Fruit fly (Drosophila melanogaster): ENCODE results near the gene CG7443.

CG7443 gene

dm6 chr3R:8349449-8350115 lies 25.5 kb downstream of the CG7443 start, which contains the start of gene Atg13 (continued):
- TF ChIP-seq CG2875 (GFP tag; optimal IDR thresholded peaks at IDR 0.05) (no peak), seq (GFP tag; IDR thresholded peaks at IDR 0.05) (no peak), Hmr (GFP tag; optimal IDR thresholded peaks at IDR 0.05) (no peak), Ets65A (GFP tag) (peak; percentile 84), H2.0 (GFP tag; IDR thresholded peaks at IDR 0.05) (no peak), CG30431 (GFP tag; optimal IDR thresholded peaks at IDR 0.05) (no peak), ssp (GFP tag; IDR thresholded peaks at IDR 0.05) (peak; percentile 94), psq (GFP tag; optimal IDR thresholded peaks at IDR 0.05) (no peak), CG7987 (GFP tag; optimal IDR thresholded peaks at IDR 0.05) (no peak), CG13775 (GFP tag; optimal IDR thresholded peaks at IDR 0.05) (peak; percentile 50), E2f2 (GFP tag; IDR thresholded peaks at IDR 0.05) (no peak; the same call in 1 of the 2 replicates), fd3F (GFP tag; optimal IDR thresholded peaks at IDR 0.05) (no peak), eyg (GFP tag; optimal IDR thresholded peaks at IDR 0.05) (no peak), CG8388 (GFP tag; optimal IDR thresholded peaks at IDR 0.05) (no peak), CG7357 (GFP tag; IDR thresholded peaks at IDR 0.05) (peak; percentile 93), wor (GFP tag; IDR thresholded peaks at IDR 0.05) (no peak), pita (GFP tag; optimal IDR thresholded peaks at IDR 0.05) (no peak), pros (GFP tag; optimal IDR thresholded peaks at IDR 0.05) (no peak), stc (GFP tag; IDR thresholded peaks at IDR 0.05) (no peak), Hsf (GFP tag; optimal IDR thresholded peaks at IDR 0.05) (peak; percentile 31), ERR (GFP tag; optimal IDR thresholded peaks at IDR 0.05) (no peak), Spps (tag; optimal IDR thresholded peaks at IDR 0.05) (no peak), CG10321 (GFP tag; IDR thresholded peaks at IDR 0.05) (no peak), Oaz (GFP tag; IDR thresholded peaks at IDR 0.05) (no peak), Atf3 (GFP tag; optimal IDR thresholded peaks at IDR 0.05) (peak; percentile 35), lab (GFP tag; optimal IDR thresholded peaks at IDR 0.05) (no peak), CG17361 (GFP tag; IDR thresholded peaks at IDR 0.05) (peak; percentile 79), CG7556 (GFP tag; optimal IDR thresholded peaks at IDR 0.05) (no peak), CG8765 (GFP tag; IDR thresholded peaks at IDR 0.05) (no peak), NfI (GFP tag; optimal IDR thresholded peaks at IDR 0.05) (peak; percentile 7), bab2 (GFP tag; optimal IDR thresholded peaks at IDR 0.05) (peak; percentile 2), CG17328 (GFP tag; IDR thresholded peaks at IDR 0.05) (no peak), dati (GFP tag; IDR thresholded peaks at IDR 0.05) (no peak), CG7745 (tag; optimal IDR thresholded peaks at IDR 0.05) (no peak), CG6765 (GFP tag; optimal IDR thresholded peaks at IDR 0.05) (no peak), Nf-YB (GFP tag; optimal IDR thresholded peaks at IDR 0.05) (no peak), amos (GFP tag; IDR thresholded peaks at IDR 0.05; ENCODE audit: partially characterized antibody) (peak; percentile 90; the same call in 1 of the 2 replicates), tap (tag; optimal IDR thresholded peaks at IDR 0.05) (no peak), CG18599 (GFP tag; optimal IDR thresholded peaks at IDR 0.05) (no peak), CG33557 (GFP tag; optimal IDR thresholded peaks at IDR 0.05) (no peak), mld (GFP tag; IDR thresholded peaks at IDR 0.05; ENCODE audit: partially characterized antibody) (peak; percentile 76; the same call in 2 of the 3 replicates), slou (GFP tag; optimal IDR thresholded peaks at IDR 0.05) (no peak), CG2129 (GFP tag; IDR thresholded peaks at IDR 0.05; ENCODE audit: partially characterized antibody) (peak; percentile 48), CG6854 (GFP tag; optimal IDR thresholded peaks at IDR 0.05) (no peak), ken (GFP tag; IDR thresholded peaks at IDR 0.05) (no peak), pan (optimal IDR thresholded peaks at IDR 0.05) (no peak), pan (GFP tag; optimal IDR thresholded peaks at IDR 0.05 in 1 of 2, IDR thresholded peaks at IDR 0.05 in 1 of 2) (no peak), salm (tag; optimal IDR thresholded peaks at IDR 0.05) (no peak), CG3995 (GFP tag; optimal IDR thresholded peaks at IDR 0.05) (no peak), CG18764 (GFP tag; optimal IDR thresholded peaks at IDR 0.05) (no peak), CG10366 (GFP tag; IDR thresholded peaks at IDR 0.05) (no peak)
